Worm (Caenorhabditis elegans) whole organism, L4/young adult: ENCODE results near the gene fbxb-90.

ENCODE experiments used
- W03F9.2 ChIP-seq: fragments of 150-350 bp; optimal IDR thresholded peaks from 2 replicates; lab custom pipeline; 2014; ENCODE audit warnings: missing biosample characterization, missing genetic modification characterization
- dao-5 ChIP-seq: sonication (generic microtip); optimal IDR thresholded peaks from 2 replicates; lab custom pipeline; 2016; ENCODE audit warnings: missing genotype, missing genetic modification characterization, moderate library complexity, missing compliant biosample characterization
- him-1 ChIP-seq: sonication (generic microtip); optimal IDR thresholded peaks from 2 replicates; lab custom pipeline; 2016; ENCODE audit warnings: missing genotype, missing genetic modification reagents, missing genetic modification characterization, missing compliant biosample characterization

- no peak for TF ChIP-seq him-1 (tag; lab: Kevin White, UChicago)
- no peak for TF ChIP-seq dao-5
- no peak for TF ChIP-seq W03F9.2 (tag; lab: Kevin White, UChicago)
Observed at ce11 chrII:3699591-3699990, 49.0 kb downstream of the fbxb-90 start, which contains the start of gene srx-104.
